Fruit fly (Drosophila melanogaster) whole organism, wandering third instar larva: ENCODE results near the gene ND-15.

Source experiments
- br ChIP-seq: fragments of 200-800 bp; sonication (Bioruptor generic); optimal IDR thresholded peaks from 2 replicates; lab custom pipeline; 2016; ENCODE audit warnings: missing biosample characterization, missing genetic modification characterization
- lola ChIP-seq: fragments of >200 bp; optimal IDR thresholded peaks from 2 replicates; lab custom pipeline; 2017; ENCODE audit warnings: missing biosample characterization, missing genetic modification characterization
- usp ChIP-seq: fragments of >200 bp; optimal IDR thresholded peaks from 2 replicates; lab custom pipeline; 2017; ENCODE audit warnings: missing biosample characterization, missing genetic modification characterization

- TF ChIP-seq lola (GFP tag; lab: Kevin White, UChicago) = no peak
- TF ChIP-seq usp (GFP tag; lab: Kevin White, UChicago) = no peak
- TF ChIP-seq br = no peak
These were observed 7.9 kb downstream of the ND-15 start for dm6 chr2L:122167-123006.
